Worm (Caenorhabditis elegans) whole organism, L3 larva: ENCODE data around the gene K10H10.4.
A peak's percentile ranks its signal among the peaks of the same experiment; 100 is the strongest.

Experiments used
- R02D3.7 ChIP-seq: fragments of 150-350 bp; optimal IDR thresholded peaks from 2 replicates; lab custom pipeline; 2014; ENCODE audit warnings: missing biosample characterization, missing genetic modification characterization
- ZK546.5 ChIP-seq: sonication (generic microtip); optimal IDR thresholded peaks from 2 replicates; lab custom pipeline; 2017; ENCODE audit warnings: missing biosample characterization, missing genetic modification characterization
- aly-2 ChIP-seq: fragments of 150-350 bp; optimal IDR thresholded peaks from 2 replicates; lab custom pipeline; 2014; ENCODE audit warnings: missing biosample characterization, missing genetic modification characterization
- ama-1 ChIP-seq: fragments of 150-350 bp; optimal IDR thresholded peaks from 2 replicates; lab custom pipeline; 2018
- ceh-16 ChIP-seq: sonication (generic microtip); optimal IDR thresholded peaks from 2 replicates; lab custom pipeline; 2017; ENCODE audit warnings: missing biosample characterization, missing genetic modification characterization
- ceh-28 ChIP-seq: fragments of 150-350 bp; optimal IDR thresholded peaks from 2 replicates; lab custom pipeline; 2014; ENCODE audit warnings: missing biosample characterization, missing genetic modification reagents, missing genetic modification characterization
- ceh-82 ChIP-seq: fragments of 150-350 bp; optimal IDR thresholded peaks from 2 replicates; lab custom pipeline; 2014; ENCODE audit warnings: missing biosample characterization, missing genetic modification characterization
- ceh-9 ChIP-seq: sonication (generic microtip); optimal IDR thresholded peaks from 2 replicates; lab custom pipeline; 2018; ENCODE audit warnings: missing biosample characterization, missing genetic modification characterization
- daf-12 ChIP-seq: fragments of 150-350 bp; optimal IDR thresholded peaks from 2 replicates; lab custom pipeline; 2014; ENCODE audit warnings: missing biosample characterization, missing genetic modification reagents, missing genetic modification characterization
- egl-27 ChIP-seq: sonication (generic microtip); optimal IDR thresholded peaks from 4 replicates; lab custom pipeline; 2017; ENCODE audit warnings: missing biosample characterization, missing genetic modification reagents, missing genetic modification characterization
- egl-5 ChIP-seq: fragments of 150-350 bp; optimal IDR thresholded peaks from 2 replicates; lab custom pipeline; 2017; ENCODE audit warnings: missing biosample characterization, missing genetic modification reagents, missing genetic modification characterization, inconsistent platforms
- elt-1 ChIP-seq: fragments of 150-350 bp; optimal IDR thresholded peaks from 2 replicates; lab custom pipeline; 2014; ENCODE audit warnings: missing biosample characterization, missing genetic modification characterization
- elt-2 ChIP-seq: sonication (generic microtip); optimal IDR thresholded peaks from 2 replicates; lab custom pipeline; 2016; ENCODE audit warnings: missing genetic modification reagents, mild to moderate bottlenecking, missing genetic modification characterization, missing compliant biosample characterization
- elt-3 ChIP-seq, 3 experiments: fragments of 150-350 bp in 1 of 3; sonication (generic microtip) in 2 of 3; optimal IDR thresholded peaks; 2 replicates in 2 of 3; 4 replicates in 1 of 3; lab custom pipeline; 2014 to 2017; ENCODE audit warnings: missing biosample characterization in 3 of 3, missing genetic modification characterization in 3 of 3
- eor-1 ChIP-seq, 2 experiments: fragments of 150-350 bp; optimal IDR thresholded peaks; 2 replicates each; lab custom pipeline; 2014 to 2018; ENCODE audit warnings: missing biosample characterization in 2 of 2, missing genetic modification characterization in 2 of 2
- fkh-10 ChIP-seq: sonication (generic microtip); optimal IDR thresholded peaks from 2 replicates; lab custom pipeline; 2017; ENCODE audit warnings: missing biosample characterization, missing genetic modification reagents, missing genetic modification characterization
- fkh-2 ChIP-seq: fragments of 150-350 bp; optimal IDR thresholded peaks from 2 replicates; lab custom pipeline; 2014; ENCODE audit warnings: missing biosample characterization, missing genetic modification reagents, missing genetic modification characterization
- fos-1 ChIP-seq: fragments of 150-350 bp; optimal IDR thresholded peaks from 2 replicates; lab custom pipeline; 2014; ENCODE audit warnings: missing biosample characterization, missing genetic modification characterization
- hmg-11 ChIP-seq: sonication (generic microtip); optimal IDR thresholded peaks from 2 replicates; lab custom pipeline; 2016; ENCODE audit warnings: missing genetic modification characterization, missing compliant biosample characterization
- jun-1 ChIP-seq: fragments of 150-350 bp; optimal IDR thresholded peaks from 2 replicates; lab custom pipeline; 2014; ENCODE audit warnings: missing biosample characterization, missing genetic modification reagents, missing genetic modification characterization
- lin-15B ChIP-seq: fragments of 150-350 bp; optimal IDR thresholded peaks from 2 replicates; lab custom pipeline; 2014; ENCODE audit warnings: missing biosample characterization, missing genetic modification characterization
- lin-39 ChIP-seq: fragments of 150-350 bp; optimal IDR thresholded peaks from 2 replicates; lab custom pipeline; 2018; ENCODE audit warnings: missing biosample characterization, missing genetic modification reagents, missing genetic modification characterization
- lsy-12 ChIP-seq: sonication (generic microtip); optimal IDR thresholded peaks from 2 replicates; lab custom pipeline; 2016; ENCODE audit warnings: mild to moderate bottlenecking, missing genetic modification characterization, missing compliant biosample characterization
- mdl-1 ChIP-seq: fragments of 150-350 bp; optimal IDR thresholded peaks from 2 replicates; lab custom pipeline; 2014; ENCODE audit warnings: missing biosample characterization, missing genetic modification characterization
- mml-1 ChIP-seq: fragments of 150-350 bp; sonication (generic microtip); optimal IDR thresholded peaks from 3 replicates; lab custom pipeline; 2014; ENCODE audit warnings: missing biosample characterization, missing genetic modification characterization
- nfya-1 ChIP-seq: sonication (generic microtip); optimal IDR thresholded peaks from 2 replicates; lab custom pipeline; 2017; ENCODE audit warnings: missing genetic modification characterization, mild to moderate bottlenecking, missing compliant biosample characterization, antibody characterized with exemption, moderate library complexity; ENCODE audit not compliant: insufficient read depth
- nhr-11 ChIP-seq: fragments of 150-350 bp; optimal IDR thresholded peaks from 2 replicates; lab custom pipeline; 2014; ENCODE audit warnings: missing biosample characterization, missing genetic modification characterization
- nhr-12 ChIP-seq: fragments of 150-350 bp; optimal IDR thresholded peaks from 2 replicates; lab custom pipeline; 2014; ENCODE audit warnings: missing biosample characterization, missing genetic modification characterization
- nhr-23 ChIP-seq: fragments of 150-350 bp; optimal IDR thresholded peaks from 2 replicates; lab custom pipeline; 2014; ENCODE audit warnings: missing biosample characterization, missing genetic modification reagents, missing genetic modification characterization
- nhr-237 ChIP-seq: fragments of 150-350 bp; optimal IDR thresholded peaks from 2 replicates; lab custom pipeline; 2014; ENCODE audit warnings: missing biosample characterization, missing genetic modification characterization
- nhr-25 ChIP-seq: sonication (generic microtip); optimal IDR thresholded peaks from 2 replicates; lab custom pipeline; 2017; ENCODE audit warnings: missing biosample characterization, missing genetic modification characterization
- nhr-28 ChIP-seq: fragments of 150-350 bp; optimal IDR thresholded peaks from 2 replicates; lab custom pipeline; 2014; ENCODE audit warnings: missing biosample characterization, missing genetic modification characterization
- nhr-43 ChIP-seq: sonication (generic microtip); optimal IDR thresholded peaks from 2 replicates; lab custom pipeline; 2016; ENCODE audit warnings: mild to moderate bottlenecking, missing genetic modification characterization, missing compliant biosample characterization; ENCODE audit not compliant: poor library complexity, severe bottlenecking
- nhr-67 ChIP-seq: fragments of 150-350 bp; optimal IDR thresholded peaks from 2 replicates; lab custom pipeline; 2014; ENCODE audit warnings: missing biosample characterization, missing genetic modification characterization
- nhr-76 ChIP-seq: fragments of 150-350 bp; sonication (generic microtip); optimal IDR thresholded peaks from 5 replicates; lab custom pipeline; 2014; ENCODE audit warnings: missing biosample characterization, missing genetic modification characterization
- nhr-77 ChIP-seq: fragments of 150-350 bp; optimal IDR thresholded peaks from 2 replicates; lab custom pipeline; 2014; ENCODE audit warnings: missing biosample characterization, missing genetic modification characterization
- pha-4 ChIP-seq: fragments of 150-350 bp; optimal IDR thresholded peaks from 2 replicates; lab custom pipeline; 2014; ENCODE audit warnings: missing biosample characterization, missing genetic modification reagents, missing genetic modification characterization
- pqm-1 ChIP-seq: fragments of 150-350 bp; optimal IDR thresholded peaks from 2 replicates; lab custom pipeline; 2017; ENCODE audit warnings: missing biosample characterization, missing genetic modification characterization, inconsistent platforms
- sea-2 ChIP-seq: fragments of 150-350 bp; sonication (generic microtip); optimal IDR thresholded peaks from 4 replicates; lab custom pipeline; 2014; ENCODE audit warnings: missing biosample characterization, missing genetic modification reagents, missing genetic modification characterization
- skn-1 ChIP-seq: fragments of 150-350 bp; optimal IDR thresholded peaks from 2 replicates; lab custom pipeline; 2014; ENCODE audit warnings: missing biosample characterization, missing genetic modification characterization
- snpc-4 ChIP-seq: fragments of 150-350 bp; optimal IDR thresholded peaks from 2 replicates; lab custom pipeline; 2014; ENCODE audit warnings: missing biosample characterization, missing genetic modification characterization
- tbx-2 ChIP-seq: sonication (generic microtip); optimal IDR thresholded peaks from 2 replicates; lab custom pipeline; 2016; ENCODE audit warnings: mild to moderate bottlenecking, missing genetic modification characterization, missing compliant biosample characterization
- unc-39 ChIP-seq: sonication (generic microtip); optimal IDR thresholded peaks from 4 replicates; lab custom pipeline; 2017; ENCODE audit warnings: missing biosample characterization, missing genetic modification characterization
- unc-62 ChIP-seq: fragments of 150-350 bp; sonication (generic microtip); optimal IDR thresholded peaks from 4 replicates; lab custom pipeline; 2014; ENCODE audit warnings: missing biosample characterization, missing genetic modification reagents, missing genetic modification characterization
- zag-1 ChIP-seq: fragments of 150-350 bp; optimal IDR thresholded peaks from 2 replicates; lab custom pipeline; 2014; ENCODE audit warnings: missing biosample characterization, missing genetic modification characterization
- ztf-11 ChIP-seq: fragments of 150-350 bp; optimal IDR thresholded peaks from 2 replicates; lab custom pipeline; 2014; ENCODE audit warnings: missing biosample characterization, missing genetic modification characterization
- ztf-4 ChIP-seq: fragments of 150-350 bp; optimal IDR thresholded peaks from 2 replicates; lab custom pipeline; 2014; ENCODE audit warnings: missing biosample characterization, missing genetic modification characterization

The K10H10.4 gene

ce11 chrII:14495341-14495740 is 4.9 kb upstream of the K10H10.4 start:
- peak; percentile 31 for TF ChIP-seq elt-2 (tag; lab: Kevin White, UChicago)
- no peak for TF ChIP-seq ZK546.5
- TF ChIP-seq lsy-12 (tag; lab: Kevin White, UChicago): no peak
- TF ChIP-seq nhr-43: peak; percentile 77
- TF ChIP-seq fkh-10 (GFP tag; lab: Kevin White, UChicago): no peak
- no peak for TF ChIP-seq nhr-76 (tag; lab: Kevin White, UChicago)
- no peak for TF ChIP-seq daf-12 (tag; lab: Kevin White, UChicago)
- TF ChIP-seq pqm-1: peak; percentile 79
- TF ChIP-seq ceh-16 (tag; lab: Kevin White, UChicago): no peak

- TF ChIP-seq ceh-28 (tag; lab: Kevin White, UChicago) (peak; percentile 9), skn-1 (tag; lab: Kevin White, UChicago) (peak; percentile 86), lin-39 (tag; lab: Kevin White, UChicago) (peak; percentile 88), unc-62 (GFP tag; lab: Kevin White, UChicago) (peak; percentile 44), nhr-237 (tag; lab: Kevin White, UChicago) (no peak), tbx-2 (tag; lab: Kevin White, UChicago) (peak; percentile 76), nhr-11 (tag; lab: Kevin White, UChicago) (no peak), ztf-4 (tag; lab: Kevin White, UChicago) (no peak), fkh-10 (GFP tag; lab: Kevin White, UChicago) (no peak), unc-39 (tag; lab: Kevin White, UChicago) (no peak), ceh-16 (tag; lab: Kevin White, UChicago) (no peak), nhr-76 (tag; lab: Kevin White, UChicago) (no peak), snpc-4 (tag; lab: Kevin White, UChicago) (peak; percentile 84), fos-1 (tag; lab: Kevin White, UChicago) (peak; percentile 23), nhr-67 (tag; lab: Kevin White, UChicago) (no peak), ceh-9 (tag; lab: Kevin White, UChicago) (no peak), lsy-12 (tag; lab: Kevin White, UChicago) (peak; percentile 83), pqm-1 (peak; percentile 46), ceh-82 (tag; lab: Kevin White, UChicago) (no peak), nhr-25 (peak; percentile 88), pha-4 (tag; lab: Kevin White, UChicago) (peak; percentile 87), nfya-1 (peak; percentile 72), mml-1 (no peak), elt-1 (tag; lab: Kevin White, UChicago) (peak; percentile 17), eor-1 (tag; optimal IDR thresholded peaks at IDR 0.05; lab: Kevin White, UChicago) (no peak), fkh-2 (tag; lab: Kevin White, UChicago) (no peak), nhr-77 (tag; lab: Kevin White, UChicago) (peak; percentile 84), elt-3 (tag; optimal IDR thresholded peaks at IDR 0.05; lab: Kevin White, UChicago) (peak in 1 of 3 experiments; percentile 55), egl-27 (peak; percentile 77), egl-5 (no peak), ama-1 (lab: Kevin White, UChicago) (peak; percentile 66), nhr-28 (tag; lab: Kevin White, UChicago) (no peak), hmg-11 (tag; lab: Kevin White, UChicago) (peak; percentile 88), sea-2 (GFP tag; lab: Kevin White, UChicago) (no peak), lin-15B (tag; lab: Kevin White, UChicago) (peak; percentile 9), elt-2 (tag; lab: Kevin White, UChicago) (peak; percentile 64), nhr-23 (tag; lab: Kevin White, UChicago) (peak; percentile 64), nhr-43 (peak; percentile 90), aly-2 (tag; lab: Kevin White, UChicago) (no peak), daf-12 (tag; lab: Kevin White, UChicago) (no peak), ztf-11 (peak; percentile 34), R02D3.7 (tag; lab: Kevin White, UChicago) (peak; percentile 44), jun-1 (tag; lab: Kevin White, UChicago) (peak; percentile 56), zag-1 (tag; lab: Kevin White, UChicago) (no peak), mdl-1 (no peak), nhr-12 (tag; lab: Kevin White, UChicago) (no peak), ZK546.5 (no peak)
Observed at ce11 chrII:14496809-14497208, 3.4 kb upstream of the K10H10.4 start.
